Fruit fly (Drosophila melanogaster) whole organism, embryonic: ENCODE measurements around the gene CG31249.
A peak's percentile ranks its signal among the peaks of the same experiment; 100 is the strongest.

ENCODE experiments used
- B-H2 ChIP-seq: fragments of 200-800 bp; sonication (Bioruptor generic); optimal IDR thresholded peaks from 2 replicates; lab custom pipeline; 2018; ENCODE audit warnings: missing biosample characterization, mild to moderate bottlenecking, missing genetic modification characterization
- Bgb ChIP-seq: fragments of 200-800 bp; sonication (Bioruptor generic); IDR thresholded peaks from 2 replicates; pipeline ENCODE4 v1.3.6; 2022; ENCODE audit warnings: missing biosample characterization, missing genetic modification characterization; ENCODE audit not compliant: partially characterized antibody
- CG10565 ChIP-seq: fragments of 200-800 bp; sonication (Bioruptor generic); optimal IDR thresholded peaks from 3 replicates; lab custom pipeline; 2016; ENCODE audit warnings: missing biosample characterization, mild to moderate bottlenecking, missing genetic modification characterization
- CG11093 ChIP-seq: fragments of 200-800 bp; sonication (Bioruptor generic); IDR thresholded peaks from 3 replicates; pipeline ENCODE4 v1.3.6; 2022; ENCODE audit warnings: missing biosample characterization, missing genetic modification characterization
- CG11247 ChIP-seq: fragments of 200-800 bp; sonication (Bioruptor generic); IDR thresholded peaks from 2 replicates; pipeline ENCODE4 v1.3.6; 2022; ENCODE audit warnings: missing biosample characterization, missing genetic modification characterization
- CG11696 ChIP-seq: fragments of 200-800 bp; sonication (Bioruptor generic); IDR thresholded peaks from 2 replicates; pipeline ENCODE4 v1.3.6; 2022; ENCODE audit warnings: missing biosample characterization, missing genetic modification characterization
- CG12769 ChIP-seq: fragments of 200-800 bp; sonication (Bioruptor generic); optimal IDR thresholded peaks from 2 replicates; lab custom pipeline; 2019; ENCODE audit warnings: missing biosample characterization, mild to moderate bottlenecking, missing genetic modification characterization, moderate library complexity
- CG17802 ChIP-seq: fragments of 200-800 bp; sonication (Bioruptor generic); optimal IDR thresholded peaks from 2 replicates; lab custom pipeline; 2018; ENCODE audit warnings: missing biosample characterization, mild to moderate bottlenecking, missing genetic modification characterization, moderate library complexity
- CG2202 ChIP-seq: fragments of 200-800 bp; sonication (Bioruptor generic); optimal IDR thresholded peaks from 2 replicates; lab custom pipeline; 2018; ENCODE audit warnings: missing biosample characterization, mild to moderate bottlenecking, missing genetic modification characterization
- CG2712 ChIP-seq: fragments of 200-800 bp; optimal IDR thresholded peaks from 3 replicates; lab custom pipeline; 2019; ENCODE audit warnings: missing biosample characterization, mild to moderate bottlenecking, missing genetic modification characterization, moderate library complexity
- CG31224 ChIP-seq: fragments of 200-800 bp; sonication (Bioruptor generic); IDR thresholded peaks from 2 replicates; pipeline ENCODE4 v1.3.6; 2022; ENCODE audit warnings: missing biosample characterization, missing genetic modification characterization
- CG3163 ChIP-seq: fragments of 200-800 bp; sonication (Bioruptor generic); optimal IDR thresholded peaks from 3 replicates; lab custom pipeline; 2016; ENCODE audit warnings: missing biosample characterization, missing genetic modification characterization
- CG34422 ChIP-seq: fragments of 200-800 bp; sonication (Bioruptor generic); IDR thresholded peaks from 3 replicates; pipeline ENCODE4 v1.3.6; 2022; ENCODE audit warnings: missing biosample characterization, missing genetic modification characterization
- CG4730 ChIP-seq: fragments of 200-800 bp; sonication (Bioruptor generic); IDR thresholded peaks from 2 replicates; pipeline ENCODE4 v1.3.6; 2022; ENCODE audit warnings: missing biosample characterization, missing genetic modification characterization
- CG4820 ChIP-seq: fragments of 200-800 bp; sonication (Bioruptor generic); optimal IDR thresholded peaks from 3 replicates; lab custom pipeline; 2016; ENCODE audit warnings: missing biosample characterization, missing genetic modification characterization
- CG6683 ChIP-seq: fragments of 200-800 bp; sonication (Bioruptor generic); optimal IDR thresholded peaks from 2 replicates; lab custom pipeline; 2017; ENCODE audit warnings: missing biosample characterization, mild to moderate bottlenecking, missing genetic modification characterization, missing genetic modification reagents
- CG6689 ChIP-seq: fragments of 200-800 bp; sonication (Bioruptor generic); IDR thresholded peaks from 2 replicates; pipeline ENCODE4 v1.3.6; 2022; ENCODE audit warnings: missing biosample characterization, missing genetic modification characterization
- CG7745 ChIP-seq: fragments of 200-800 bp; sonication (Bioruptor generic); optimal IDR thresholded peaks from 2 replicates; lab custom pipeline; 2018; ENCODE audit warnings: missing biosample characterization, mild to moderate bottlenecking, missing genetic modification characterization, moderate library complexity
- CG7928 ChIP-seq: fragments of 200-800 bp; sonication (Bioruptor generic); optimal IDR thresholded peaks from 2 replicates; lab custom pipeline; 2017; ENCODE audit warnings: missing biosample characterization, mild to moderate bottlenecking, missing genetic modification characterization
- CG9797 ChIP-seq: fragments of 200-800 bp; sonication (Bioruptor generic); optimal IDR thresholded peaks from 3 replicates; lab custom pipeline; 2018; ENCODE audit warnings: missing biosample characterization, mild to moderate bottlenecking, missing genetic modification characterization
- CrebB ChIP-seq: fragments of 200-800 bp; sonication (Bioruptor generic); optimal IDR thresholded peaks from 3 replicates; lab custom pipeline; 2018; ENCODE audit warnings: missing biosample characterization, mild to moderate bottlenecking, missing genetic modification characterization
- Hand ChIP-seq: fragments of 200-800 bp; sonication (Bioruptor generic); optimal IDR thresholded peaks from 2 replicates; lab custom pipeline; 2017; ENCODE audit warnings: mild to moderate bottlenecking, missing biosample characterization, missing genetic modification reagents, missing genetic modification characterization
- Hey ChIP-seq: fragments of 200-800 bp; sonication (Bioruptor generic); optimal IDR thresholded peaks from 3 replicates; lab custom pipeline; 2018; ENCODE audit warnings: missing biosample characterization, mild to moderate bottlenecking, missing genetic modification characterization
- Jarid2 ChIP-seq: fragments of 200-800 bp; sonication (Bioruptor generic); optimal IDR thresholded peaks from 3 replicates; lab custom pipeline; 2017; ENCODE audit warnings: mild to moderate bottlenecking, missing biosample characterization, missing genetic modification reagents, missing genetic modification characterization
- Neu2 ChIP-seq: fragments of 200-800 bp; sonication (Bioruptor generic); optimal IDR thresholded peaks from 3 replicates; lab custom pipeline; 2016; ENCODE audit warnings: missing biosample characterization, missing genetic modification characterization, borderline replicate concordance
- ab ChIP-seq: fragments of 200-800 bp; sonication (Bioruptor generic); optimal IDR thresholded peaks from 2 replicates; lab custom pipeline; 2016; ENCODE audit warnings: missing biosample characterization, missing genetic modification characterization
- chif ChIP-seq, 2 experiments: fragments of 200-800 bp; sonication (Bioruptor generic); optimal IDR thresholded peaks; 3 replicates each; lab custom pipeline; 2016; ENCODE audit warnings: missing biosample characterization in 2 of 2, missing genetic modification characterization in 2 of 2
- ewg ChIP-seq: fragments of 200-800 bp; sonication (Bioruptor generic); optimal IDR thresholded peaks from 3 replicates; lab custom pipeline; 2017; ENCODE audit warnings: mild to moderate bottlenecking, missing biosample characterization, missing genetic modification reagents, missing genetic modification characterization
- eyg ChIP-seq: fragments of 200-800 bp; sonication (Bioruptor generic); optimal IDR thresholded peaks from 3 replicates; lab custom pipeline; 2016; ENCODE audit warnings: missing biosample characterization, missing genetic modification characterization
- fd64A ChIP-seq: fragments of 200-800 bp; sonication (Bioruptor generic); optimal IDR thresholded peaks from 3 replicates; lab custom pipeline; 2018; ENCODE audit warnings: missing biosample characterization, mild to moderate bottlenecking, missing genetic modification characterization
- fru ChIP-seq: fragments of >200 bp; optimal IDR thresholded peaks from 2 replicates; lab custom pipeline; 2017
- insv ChIP-seq, 2 experiments: fragments of 200-800 bp; sonication (Bioruptor generic); optimal IDR thresholded peaks; 3 replicates each; lab custom pipeline; 2016 to 2018; ENCODE audit warnings: missing biosample characterization in 2 of 2, missing genetic modification characterization in 2 of 2
- jigr1 ChIP-seq: fragments of 200-800 bp; sonication (Bioruptor generic); IDR thresholded peaks from 3 replicates; pipeline ENCODE4 v1.3.6; 2022; ENCODE audit warnings: missing biosample characterization, missing genetic modification characterization
- kah ChIP-seq: fragments of 200-800 bp; sonication (Bioruptor generic); optimal IDR thresholded peaks from 2 replicates; lab custom pipeline; 2018; ENCODE audit warnings: missing biosample characterization, mild to moderate bottlenecking, missing genetic modification characterization
- kni ChIP-seq: fragments of 200-800 bp; sonication (Bioruptor generic); optimal IDR thresholded peaks from 3 replicates; lab custom pipeline; 2017; ENCODE audit warnings: mild to moderate bottlenecking, missing biosample characterization, missing genetic modification reagents, missing genetic modification characterization
- lmd ChIP-seq: fragments of 200-800 bp; sonication (Bioruptor generic); IDR thresholded peaks from 2 replicates; pipeline ENCODE4 v1.3.6; 2022; ENCODE audit warnings: missing biosample characterization, missing genetic modification characterization
- maf-S ChIP-seq: fragments of 200-800 bp; sonication (Bioruptor generic); optimal IDR thresholded peaks from 2 replicates; lab custom pipeline; 2016; ENCODE audit warnings: missing biosample characterization, missing genetic modification characterization
- odd ChIP-seq: fragments of 200-800 bp; sonication (Bioruptor generic); optimal IDR thresholded peaks from 2 replicates; lab custom pipeline; 2017; ENCODE audit warnings: missing biosample characterization, mild to moderate bottlenecking, missing genetic modification characterization
- pb ChIP-seq: fragments of 200-800 bp; sonication (Bioruptor generic); optimal IDR thresholded peaks from 3 replicates; lab custom pipeline; 2016; ENCODE audit warnings: missing biosample characterization, missing genetic modification characterization
- pfk ChIP-seq: fragments of 200-800 bp; sonication (Bioruptor generic); optimal IDR thresholded peaks from 2 replicates; lab custom pipeline; 2018; ENCODE audit warnings: missing biosample characterization, mild to moderate bottlenecking, missing genetic modification characterization, moderate library complexity
- pros ChIP-seq: fragments of 200-800 bp; sonication (Bioruptor generic); optimal IDR thresholded peaks from 3 replicates; lab custom pipeline; 2019; ENCODE audit warnings: missing biosample characterization, mild to moderate bottlenecking, missing genetic modification characterization, moderate library complexity
- ranshi ChIP-seq: fragments of 200-800 bp; sonication (Bioruptor generic); IDR thresholded peaks from 2 replicates; pipeline ENCODE4 v1.3.6; 2022; ENCODE audit warnings: missing biosample characterization, missing genetic modification characterization
- sc ChIP-seq, 3 experiments: fragments of >200 bp in 2 of 3; fragments of 200-800 bp in 1 of 3; sonication (Bioruptor generic) in 1 of 3; optimal IDR thresholded peaks; 2 replicates in 2 of 3; 3 replicates in 1 of 3; lab custom pipeline; 2017; ENCODE audit warnings: mild to moderate bottlenecking in 1 of 3, missing biosample characterization in 1 of 3, missing genetic modification characterization in 1 of 3, missing genetic modification reagents in 1 of 3
- sim ChIP-seq: fragments of 200-800 bp; sonication (Bioruptor generic); IDR thresholded peaks from 2 replicates; pipeline ENCODE4 v1.3.6; 2022; ENCODE audit warnings: missing biosample characterization, missing genetic modification characterization
- toy ChIP-seq: fragments of 200-800 bp; sonication (Bioruptor generic); IDR thresholded peaks from 2 replicates; pipeline ENCODE4 v1.3.6; 2022; ENCODE audit warnings: missing biosample characterization, missing genetic modification characterization
- usp ChIP-seq: fragments of >200 bp; optimal IDR thresholded peaks from 2 replicates; lab custom pipeline; 2017; ENCODE audit warnings: missing biosample characterization, missing genetic modification characterization
- zen ChIP-seq: fragments of 200-800 bp; sonication (Bioruptor generic); optimal IDR thresholded peaks from 3 replicates; lab custom pipeline; 2018; ENCODE audit warnings: missing biosample characterization, mild to moderate bottlenecking, missing genetic modification characterization, moderate library complexity
- zf30C ChIP-seq: fragments of 200-800 bp; sonication (Bioruptor generic); optimal IDR thresholded peaks from 3 replicates; lab custom pipeline; 2018; ENCODE audit warnings: missing biosample characterization, mild to moderate bottlenecking, missing genetic modification characterization

Gene CG31249

DNA sequence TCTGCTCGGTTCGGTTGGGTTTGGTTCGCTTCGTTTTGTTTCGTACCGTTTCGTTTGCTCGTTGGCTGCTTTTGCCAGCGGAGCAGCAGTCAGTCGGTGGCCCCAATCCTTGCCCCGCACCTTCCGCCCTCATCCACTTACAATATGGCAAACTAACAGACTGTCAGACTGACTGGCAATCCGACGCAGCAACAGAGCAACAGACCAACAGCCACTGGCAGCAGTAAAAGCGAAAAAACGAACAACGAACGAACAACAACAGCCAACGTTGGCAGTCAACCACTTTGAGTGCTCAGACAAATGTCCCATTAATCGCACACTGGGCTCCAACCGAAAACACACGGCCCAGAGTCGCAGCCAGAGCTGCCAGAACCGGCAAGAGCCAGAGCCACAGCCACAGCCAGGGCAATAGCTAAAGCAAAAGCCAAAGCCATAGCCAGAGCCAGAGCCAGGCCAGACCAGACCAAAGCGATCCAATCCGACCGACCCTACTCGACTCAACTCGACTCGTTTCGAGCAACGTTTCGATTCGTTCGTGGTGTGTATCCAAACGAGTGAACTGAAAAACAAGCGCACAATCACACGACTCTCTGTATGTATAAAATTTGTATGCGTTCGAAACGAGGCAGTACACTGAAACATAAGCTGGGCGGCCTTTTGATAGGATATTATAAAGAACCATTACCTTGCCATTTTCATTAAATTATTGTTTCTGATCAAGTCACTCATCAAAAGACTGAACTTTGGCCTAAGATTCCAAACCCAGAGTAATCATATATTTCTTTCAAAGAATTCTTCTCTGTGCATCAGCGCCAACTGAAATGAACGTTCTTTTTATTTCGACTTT is 17.0 kb upstream of the CG31249 start (continued):
- TF ChIP-seq Bgb (GFP tag; lab: Robert Waterston, UW), result no peak; the same call in 1 of the 2 replicates
- peak; percentile 95 for TF ChIP-seq zen (tag; lab: Kevin White, UChicago)
- peak; percentile 93 for TF ChIP-seq CG17802 (tag; lab: Kevin White, UChicago)
- peak; percentile 97 for TF ChIP-seq Hand (GFP tag; lab: Kevin White, UChicago)
- peak; percentile 90 for TF ChIP-seq Neu2
- TF ChIP-seq CG10565 (GFP tag; lab: Kevin White, UChicago), result peak; percentile 98
- TF ChIP-seq sc (optimal IDR thresholded peaks at IDR 0.05; lab: Kevin White, UChicago), result no peak
- peak; percentile 99 for TF ChIP-seq sc (GFP tag; optimal IDR thresholded peaks at IDR 0.05; lab: Kevin White, UChicago)
- TF ChIP-seq kni, result peak; percentile 89
- TF ChIP-seq CG11696, result peak; percentile 97
- TF ChIP-seq sim (GFP tag; lab: Robert Waterston, UW), result peak; percentile 99
- TF ChIP-seq lmd (GFP tag; lab: Robert Waterston, UW), result peak; percentile 99
- TF ChIP-seq kah (GFP tag; lab: Kevin White, UChicago), result peak; percentile 90
- peak; percentile 80 for TF ChIP-seq Hey
- peak; percentile 98 for TF ChIP-seq odd
- TF ChIP-seq CG11247 (GFP tag; lab: Robert Waterston, UW), result peak; percentile 98
- peak; percentile 68 to 72 for TF ChIP-seq insv (GFP tag; optimal IDR thresholded peaks at IDR 0.05; lab: Kevin White, UChicago)
- TF ChIP-seq CG4820 (GFP tag; lab: Kevin White, UChicago), result peak; percentile 98
- peak; percentile 99 for TF ChIP-seq ranshi (GFP tag; lab: Robert Waterston, UW)
- TF ChIP-seq ab (GFP tag; lab: Kevin White, UChicago), result peak; percentile 99
- peak; percentile 97 for TF ChIP-seq CG31224
- peak; percentile 97 for TF ChIP-seq CrebB (tag; lab: Kevin White, UChicago)
- peak; percentile 99 for TF ChIP-seq pb (GFP tag; lab: Kevin White, UChicago)
- peak; percentile 98 for TF ChIP-seq ewg (GFP tag; lab: Kevin White, UChicago)
- TF ChIP-seq CG6683 (GFP tag; lab: Kevin White, UChicago), result peak; percentile 96
- peak; percentile 99 for TF ChIP-seq chif (GFP tag; optimal IDR thresholded peaks at IDR 0.05; lab: Kevin White, UChicago)
- TF ChIP-seq toy (GFP tag; lab: Robert Waterston, UW), result peak; percentile 96
- TF ChIP-seq CG7745 (tag; lab: Kevin White, UChicago), result peak; percentile 81
- peak; percentile 93 for TF ChIP-seq CG3163 (GFP tag; lab: Kevin White, UChicago)
- TF ChIP-seq CG7928 (GFP tag; lab: Kevin White, UChicago), result peak; percentile 81
- TF ChIP-seq B-H2 (GFP tag; lab: Kevin White, UChicago), result peak; percentile 66
- TF ChIP-seq usp (GFP tag; lab: Kevin White, UChicago), result no peak
- peak; percentile 97 for TF ChIP-seq jigr1 (GFP tag; lab: Robert Waterston, UW)
- peak; percentile 93 for TF ChIP-seq Jarid2 (GFP tag; lab: Kevin White, UChicago)
- peak; percentile 89 for TF ChIP-seq pfk (GFP tag; lab: Kevin White, UChicago)
- TF ChIP-seq maf-S (GFP tag; lab: Kevin White, UChicago), result peak; percentile 99
- TF ChIP-seq eyg (GFP tag; lab: Kevin White, UChicago), result peak; percentile 99
- peak; percentile 59 for TF ChIP-seq CG9797
- TF ChIP-seq CG6689 (GFP tag; lab: Robert Waterston, UW), result peak; percentile 99
- peak; percentile 99 for TF ChIP-seq CG4730 (GFP tag; lab: Robert Waterston, UW)
- peak; percentile 89 for TF ChIP-seq zf30C (GFP tag; lab: Kevin White, UChicago)
- TF ChIP-seq CG2202 (tag; lab: Kevin White, UChicago), result peak; percentile 98
- no peak for TF ChIP-seq fru (lab: Kevin White, UChicago)
- TF ChIP-seq CG12769 (tag; lab: Kevin White, UChicago), result peak; percentile 99
- TF ChIP-seq pros (GFP tag; lab: Kevin White, UChicago), result peak; percentile 23
- peak; percentile 98 for TF ChIP-seq CG11093 (GFP tag; lab: Robert Waterston, UW)
- peak; percentile 97 for TF ChIP-seq fd64A (GFP tag; lab: Kevin White, UChicago)
- TF ChIP-seq CG2712 (tag; lab: Kevin White, UChicago), result peak; percentile 99
- peak; percentile 99 for TF ChIP-seq CG34422 (GFP tag; lab: Robert Waterston, UW)
